Worm (Caenorhabditis elegans) whole organism, L2 larva: ENCODE data around the gene F46H5.11.

Experiments used
- aly-2 ChIP-seq: fragments of 150-350 bp; optimal IDR thresholded peaks from 2 replicates; lab custom pipeline; 2014; ENCODE audit warnings: missing biosample characterization, missing genetic modification characterization
- ama-1 ChIP-seq: fragments of 150-350 bp; optimal IDR thresholded peaks from 2 replicates; lab custom pipeline; 2018; ENCODE audit warnings: inconsistent platforms
- blmp-1 ChIP-seq: sonication (generic microtip); optimal IDR thresholded peaks from 2 replicates; lab custom pipeline; 2017; ENCODE audit warnings: missing genetic modification characterization, mild to moderate bottlenecking, missing compliant biosample characterization, antibody characterized with exemption, moderate library complexity; ENCODE audit not compliant: insufficient read depth
- ceh-16 ChIP-seq: fragments of 150-350 bp; optimal IDR thresholded peaks from 2 replicates; lab custom pipeline; 2014; ENCODE audit warnings: missing biosample characterization, missing genetic modification characterization
- elt-1 ChIP-seq: fragments of 150-350 bp; optimal IDR thresholded peaks from 2 replicates; lab custom pipeline; 2014; ENCODE audit warnings: missing biosample characterization, missing genetic modification characterization
- elt-3 ChIP-seq: sonication (generic microtip); optimal IDR thresholded peaks from 2 replicates; lab custom pipeline; 2017; ENCODE audit warnings: missing biosample characterization, missing genetic modification characterization
- fos-1 ChIP-seq: fragments of 150-350 bp; optimal IDR thresholded peaks from 2 replicates; lab custom pipeline; 2014; ENCODE audit warnings: missing biosample characterization, missing genetic modification characterization
- nhr-237 ChIP-seq: fragments of 150-350 bp; optimal IDR thresholded peaks from 2 replicates; lab custom pipeline; 2014; ENCODE audit warnings: missing biosample characterization, missing genetic modification characterization
- snpc-4 ChIP-seq: fragments of 150-350 bp; optimal IDR thresholded peaks from 2 replicates; lab custom pipeline; 2014; ENCODE audit warnings: missing biosample characterization, missing genetic modification characterization
- unc-55 ChIP-seq: fragments of 150-350 bp; sonication (generic microtip); optimal IDR thresholded peaks from 3 replicates; lab custom pipeline; 2014; ENCODE audit warnings: missing biosample characterization, missing genetic modification reagents, missing genetic modification characterization
- zag-1 ChIP-seq: fragments of 150-350 bp; optimal IDR thresholded peaks from 2 replicates; lab custom pipeline; 2014; ENCODE audit warnings: missing biosample characterization, missing genetic modification characterization
- ztf-4 ChIP-seq: fragments of 150-350 bp; optimal IDR thresholded peaks from 2 replicates; lab custom pipeline; 2014; ENCODE audit warnings: missing biosample characterization, missing genetic modification characterization

DNA sequence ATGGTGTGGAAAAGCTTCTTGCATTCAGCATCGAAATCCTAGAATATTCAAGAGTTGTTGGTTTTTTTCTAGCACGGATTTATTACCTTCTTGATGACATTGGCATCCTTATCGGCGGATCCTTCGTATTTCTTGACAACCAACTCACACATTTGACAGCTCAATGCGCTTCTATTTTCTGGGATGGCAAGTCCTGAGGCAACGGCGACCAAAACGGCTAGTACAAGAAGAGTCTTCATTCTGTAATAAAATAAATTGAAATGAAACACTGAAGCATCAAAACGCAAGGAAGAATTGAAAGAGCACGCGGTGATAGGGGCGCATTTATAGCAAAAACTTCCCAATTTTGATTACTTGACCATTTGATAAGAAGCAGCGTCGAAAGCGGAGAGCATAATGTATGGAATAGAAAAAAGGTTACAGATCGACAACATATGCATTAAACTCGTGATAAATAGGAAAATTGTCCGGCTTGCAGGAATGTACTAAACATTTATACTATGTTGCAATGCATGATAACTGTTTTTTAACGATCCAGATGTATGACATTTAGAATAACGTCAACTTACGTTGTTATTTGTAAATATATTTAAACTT is 48.3 kb upstream of the F46H5.11 start, which contains the start of gene spp-5:
- TF ChIP-seq zag-1 (tag; lab: Kevin White, UChicago) (no peak), snpc-4 (tag; lab: Kevin White, UChicago) (no peak), unc-55 (no peak), ztf-4 (tag; lab: Kevin White, UChicago) (no peak), nhr-237 (tag; lab: Kevin White, UChicago) (no peak), ceh-16 (tag; lab: Kevin White, UChicago) (no peak), fos-1 (tag; lab: Kevin White, UChicago) (peak; percentile 71), ama-1 (no peak), elt-1 (tag; lab: Kevin White, UChicago) (no peak), aly-2 (tag; lab: Kevin White, UChicago) (no peak), elt-3 (tag; lab: Kevin White, UChicago) (no peak), blmp-1 (tag; lab: Kevin White, UChicago) (no peak)
